Worm (Caenorhabditis elegans) whole organism, L4/young adult: ENCODE results near the gene ogdh-2.

ENCODE experiments used
- W03F9.2 ChIP-seq: fragments of 150-350 bp; optimal IDR thresholded peaks from 2 replicates; lab custom pipeline; 2014; ENCODE audit warnings: missing biosample characterization, missing genetic modification characterization
- him-1 ChIP-seq: sonication (generic microtip); optimal IDR thresholded peaks from 2 replicates; lab custom pipeline; 2016; ENCODE audit warnings: missing genotype, missing genetic modification reagents, missing genetic modification characterization, missing compliant biosample characterization

DNA sequence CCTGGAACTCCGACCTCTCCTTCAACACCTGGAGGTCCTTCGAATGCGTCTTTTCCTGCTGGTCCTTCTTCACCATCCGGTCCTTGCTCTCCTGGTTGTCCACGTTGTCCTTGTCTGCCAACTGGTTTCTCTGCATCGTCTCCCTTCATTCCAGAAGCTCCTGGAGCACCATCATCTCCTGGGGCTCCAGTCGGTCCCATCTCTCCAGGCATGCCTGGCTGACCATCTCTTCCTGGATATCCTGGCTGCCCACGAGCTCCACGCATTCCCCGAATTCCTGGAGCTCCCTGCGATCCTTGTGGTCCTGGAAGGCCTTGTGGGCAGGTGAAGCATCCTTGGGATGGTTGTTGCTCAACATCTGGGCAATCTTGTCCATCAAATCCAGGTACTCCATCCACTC is 3.4 kb downstream of the ogdh-2 start:
- TF ChIP-seq him-1 (tag; lab: Kevin White, UChicago) (no peak), W03F9.2 (no peak)
